Fruit fly (Drosophila melanogaster) whole organism: ENCODE results near the gene Ttc26.

Experiments
- CG8478 ChIP-seq: fragments of >200 bp; optimal IDR thresholded peaks from 2 replicates; lab custom pipeline; 2018; ENCODE audit warnings: inconsistent platforms
- Dll ChIP-seq: fragments of >200 bp; optimal IDR thresholded peaks from 2 replicates; lab custom pipeline; 2017
- EcR ChIP-seq, 2 experiments: fragments of >200 bp; optimal IDR thresholded peaks; 2 replicates each; lab custom pipeline; 2017; ENCODE audit warnings: missing biosample characterization in 2 of 2, missing genetic modification characterization in 2 of 2, missing genetic modification reagents in 2 of 2
- pan ChIP-seq: fragments of >200 bp; optimal IDR thresholded peaks from 2 replicates; lab custom pipeline; 2017
- psq ChIP-seq: fragments of >200 bp; optimal IDR thresholded peaks from 2 replicates; lab custom pipeline; 2017
- usp ChIP-seq: fragments of >200 bp; optimal IDR thresholded peaks from 2 replicates; lab custom pipeline; 2017; ENCODE audit warnings: missing biosample characterization, missing genetic modification characterization, mixed read lengths

The Ttc26 gene

DNA sequence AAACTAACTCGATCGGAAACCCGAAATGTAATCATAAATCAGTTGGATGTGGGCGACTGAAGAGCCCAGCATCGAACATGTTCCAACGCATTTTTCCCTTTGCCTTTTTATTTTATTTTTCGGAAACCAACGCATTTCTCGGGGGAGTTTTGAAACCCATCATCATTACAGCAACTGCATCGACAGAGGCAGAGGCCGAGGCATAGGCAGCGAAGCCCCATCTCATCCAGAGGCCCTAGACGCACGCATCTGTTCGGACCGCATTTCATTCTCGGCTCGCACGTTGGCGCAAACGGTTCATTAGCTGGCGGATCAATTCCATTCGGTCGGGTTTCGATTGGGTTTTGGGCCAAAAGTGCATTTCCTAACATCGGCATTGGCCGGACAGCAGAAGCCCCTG lies 51.3 kb downstream of the Ttc26 start, which contains the start of gene CG4576:
CG4576 (plus strand) TSS at position 227 of the 400 bp plus-strand sequence.
- TF ChIP-seq pan (lab: Kevin White, UChicago): no peak
- no peak for TF ChIP-seq CG8478
- no peak for TF ChIP-seq EcR (GFP tag; optimal IDR thresholded peaks at IDR 0.05; lab: Kevin White, UChicago)
- no peak for TF ChIP-seq psq (lab: Kevin White, UChicago)
- TF ChIP-seq Dll (lab: Kevin White, UChicago): no peak
- no peak for TF ChIP-seq usp (GFP tag; lab: Kevin White, UChicago)
